Worm (Caenorhabditis elegans) whole organism, midembryonic: ENCODE results near the gene R07E5.4.

Experiments used
- T22C8.4 ChIP-seq: fragments of 200-800 bp; sonication (Bioruptor generic); IDR thresholded peaks from 2 replicates; pipeline ENCODE4 v1.3.6; 2022; ENCODE audit warnings: missing genetic modification characterization, missing compliant biosample characterization
- cog-1 ChIP-seq: sonication (generic microtip); optimal IDR thresholded peaks from 2 replicates; lab custom pipeline; 2016; ENCODE audit warnings: missing genetic modification characterization, missing compliant biosample characterization
- flt-1 ChIP-seq: fragments of 200-800 bp; sonication (Bioruptor generic); IDR thresholded peaks from 2 replicates; pipeline ENCODE4 v1.3.6; 2022; ENCODE audit warnings: missing genetic modification characterization, missing compliant biosample characterization
- med-1 ChIP-seq: sonication (generic microtip); optimal IDR thresholded peaks from 2 replicates; lab custom pipeline; 2017; ENCODE audit warnings: missing genetic modification characterization, mild to moderate bottlenecking, missing compliant biosample characterization, antibody characterized with exemption, missing genetic modification reagents; ENCODE audit not compliant: insufficient read depth
- ref-1 ChIP-seq: fragments of 200-800 bp; sonication (Bioruptor generic); conservative IDR thresholded peaks from 2 replicates; pipeline ENCODE4 v1.3.6; 2022; ENCODE audit warnings: missing genetic modification reagents, missing genetic modification characterization, missing compliant biosample characterization
- ztf-23 ChIP-seq: fragments of 200-800 bp; sonication (Bioruptor generic); IDR thresholded peaks from 2 replicates; pipeline ENCODE4 v1.3.6; 2022; ENCODE audit warnings: missing genetic modification reagents, missing genetic modification characterization, missing compliant biosample characterization

ce11 chrIII:4405986-4406385, 11.4 kb downstream of the R07E5.4 start, which contains the start of gene rnp-4:
- TF ChIP-seq med-1 (GFP tag; lab: Kevin White, UChicago) (no peak), ztf-23 (no peak), cog-1 (tag; lab: Kevin White, UChicago) (no peak), ref-1 (no peak), flt-1 (GFP tag; lab: Robert Waterston, UW) (no peak), T22C8.4 (GFP tag; lab: Robert Waterston, UW) (no peak)
